Worm (Caenorhabditis elegans) whole organism, late embryonic: Measurements from ENCODE around the gene exc-7.

Experiments used
- ama-1 ChIP-seq: fragments of 150-350 bp; optimal IDR thresholded peaks from 2 replicates; lab custom pipeline; 2014
- fkh-10 ChIP-seq: fragments of 150-350 bp; optimal IDR thresholded peaks from 2 replicates; lab custom pipeline; 2014; ENCODE audit warnings: missing biosample characterization, missing genetic modification reagents, missing genetic modification characterization

- TF ChIP-seq fkh-10 (GFP tag; lab: Kevin White, UChicago), result no peak
- no peak for TF ChIP-seq ama-1 (lab: Kevin White, UChicago)
These were observed 43.0 kb downstream of the exc-7 start for ce11 chrII:9618759-9619158.
